Fruit fly (Drosophila melanogaster): ENCODE measurements around the gene CG6055.

- TF ChIP-seq CG32121 (GFP tag; IDR thresholded peaks at IDR 0.05) (no peak), CG17806 (tag; optimal IDR thresholded peaks at IDR 0.05) (no peak), Snoo (tag; optimal IDR thresholded peaks at IDR 0.05) (no peak), EcR (GFP tag; optimal IDR thresholded peaks at IDR 0.05) (no peak), CG34367 (tag; optimal IDR thresholded peaks at IDR 0.05) (no peak), gl (tag; optimal IDR thresholded peaks at IDR 0.05) (no peak)
Measured at dm6 chr2L:7440458-7441018, 25.8 kb upstream of the CG6055 start.
